Worm (Caenorhabditis elegans): Measurements from ENCODE around the gene tyr-6.

- TF ChIP-seq fkh-10 (GFP tag; optimal IDR thresholded peaks at IDR 0.05) (no peak), fos-1 (tag; optimal IDR thresholded peaks at IDR 0.05) (no peak), fkh-2 (tag; optimal IDR thresholded peaks at IDR 0.05) (no peak)
Observed at ce11 chrIV:6441601-6442000, 38.7 kb upstream of the tyr-6 start, which contains the start of gene Y73B6BL.31.

Data from whole organism, L3 larva.